Worm (Caenorhabditis elegans) whole organism, early embryonic: ENCODE data around the gene F58A4.6.

Experiments used
- F13C5.2 ChIP-seq: sonication (generic microtip); optimal IDR thresholded peaks from 2 replicates; lab custom pipeline; 2017; ENCODE audit warnings: mild to moderate bottlenecking, missing genetic modification characterization, inconsistent platforms, missing compliant biosample characterization
- ama-1 ChIP-seq: fragments of 150-350 bp; optimal IDR thresholded peaks from 2 replicates; lab custom pipeline; 2014
- ets-7 ChIP-seq: sonication (generic microtip); optimal IDR thresholded peaks from 2 replicates; lab custom pipeline; 2016; ENCODE audit warnings: missing genotype, missing genetic modification characterization, missing compliant biosample characterization
- flt-1 ChIP-seq: fragments of 200-800 bp; sonication (Bioruptor generic); IDR thresholded peaks from 2 replicates; pipeline ENCODE4 v1.3.6; 2022; ENCODE audit warnings: missing genetic modification characterization, missing compliant biosample characterization
- hmbx-1 ChIP-seq: sonication (generic microtip); optimal IDR thresholded peaks from 2 replicates; lab custom pipeline; 2016; ENCODE audit warnings: mild to moderate bottlenecking, missing genetic modification characterization, missing compliant biosample characterization
- hnd-1 ChIP-seq: sonication (generic microtip); optimal IDR thresholded peaks from 2 replicates; lab custom pipeline; 2016; ENCODE audit warnings: missing genetic modification characterization, missing compliant biosample characterization
- tbx-37 ChIP-seq: fragments of 200-800 bp; sonication (Bioruptor generic); conservative IDR thresholded peaks from 2 replicates; pipeline ENCODE4 v1.3.6; 2022; ENCODE audit warnings: missing genetic modification reagents, missing genetic modification characterization, missing compliant biosample characterization
- tra-4 ChIP-seq: sonication (generic microtip); optimal IDR thresholded peaks from 2 replicates; lab custom pipeline; 2017; ENCODE audit warnings: missing genetic modification characterization, missing compliant biosample characterization

DNA sequence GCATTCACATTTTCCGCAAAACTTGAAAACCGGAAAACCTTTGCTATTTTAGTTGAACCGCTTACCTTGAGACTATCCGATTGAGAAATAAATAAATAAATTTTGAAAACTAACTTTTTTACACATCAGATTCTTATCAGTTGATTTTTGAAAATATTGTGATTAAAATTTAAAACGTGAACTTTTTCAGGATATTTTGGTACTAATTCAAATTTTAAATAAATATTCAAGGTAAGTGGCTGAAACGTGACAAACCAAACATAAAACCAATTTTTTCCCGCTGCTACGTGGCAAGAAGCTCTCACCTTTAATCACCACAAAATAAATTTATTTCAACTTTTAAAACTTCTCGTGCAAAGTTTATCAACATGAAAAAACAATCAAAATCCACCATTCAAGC, 37.6 kb downstream of the F58A4.6 start, which contains the start of gene C15H7.3:
- TF ChIP-seq tra-4, result no peak
- no peak for TF ChIP-seq flt-1
- TF ChIP-seq ama-1 (lab: Kevin White, UChicago), result no peak
- no peak for TF ChIP-seq hnd-1
- TF ChIP-seq ets-7 (tag; lab: Kevin White, UChicago), result no peak
- TF ChIP-seq F13C5.2, result no peak
- no peak for TF ChIP-seq tbx-37 (GFP tag; lab: Robert Waterston, UW)
- no peak for TF ChIP-seq hmbx-1 (tag; lab: Kevin White, UChicago)
